Worm (Caenorhabditis elegans) whole organism, L4/young adult: ENCODE measurements around the gene D1079.1.

ENCODE experiments used
- W03F9.2 ChIP-seq: fragments of 150-350 bp; optimal IDR thresholded peaks from 2 replicates; lab custom pipeline; 2014; ENCODE audit warnings: missing biosample characterization, missing genetic modification characterization
- dao-5 ChIP-seq: sonication (generic microtip); optimal IDR thresholded peaks from 2 replicates; lab custom pipeline; 2016; ENCODE audit warnings: missing genotype, missing genetic modification characterization, moderate library complexity, missing compliant biosample characterization
- him-1 ChIP-seq: sonication (generic microtip); optimal IDR thresholded peaks from 2 replicates; lab custom pipeline; 2016; ENCODE audit warnings: missing genotype, missing genetic modification reagents, missing genetic modification characterization, missing compliant biosample characterization

DNA sequence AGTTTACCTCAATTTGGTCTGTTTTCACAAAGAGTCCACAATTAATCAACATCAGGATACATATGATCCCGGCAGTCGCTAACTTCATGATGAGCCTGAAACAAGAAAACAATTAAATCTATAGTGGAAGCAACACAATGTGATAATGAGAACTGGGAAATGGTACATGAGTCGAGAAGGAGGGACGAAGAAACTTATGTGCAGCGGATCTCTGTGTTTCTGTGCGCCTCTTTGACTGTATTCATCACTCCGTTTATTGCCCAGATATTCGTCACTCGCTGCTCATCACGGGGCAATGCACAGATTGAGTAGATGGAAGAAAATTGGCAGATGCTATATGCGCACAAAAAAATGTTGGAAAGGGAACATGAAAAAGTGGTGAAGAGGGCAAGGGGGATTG is 36.7 kb upstream of the D1079.1 start, which contains the start of gene R160.3:
- TF ChIP-seq dao-5 (tag; lab: Kevin White, UChicago) (no peak), him-1 (no peak), W03F9.2 (no peak)
